Worm (Caenorhabditis elegans): ENCODE measurements around the gene B0198.2.

B0198.2 gene

ce11 chrX:11992778-11993177, 32.8 kb upstream of the B0198.2 start:
- no peak for TF ChIP-seq ama-1 (optimal IDR thresholded peaks at IDR 0.05)
- no peak for TF ChIP-seq F13C5.2 (tag; optimal IDR thresholded peaks at IDR 0.05)
- no peak for TF ChIP-seq tbx-37 (GFP tag; conservative IDR thresholded peaks at IDR 0.05)
- TF ChIP-seq flt-1 (GFP tag; IDR thresholded peaks at IDR 0.05): no peak
- TF ChIP-seq hmbx-1 (tag; optimal IDR thresholded peaks at IDR 0.05): no peak
- no peak for TF ChIP-seq ceh-36 (tag; optimal IDR thresholded peaks at IDR 0.05)
- TF ChIP-seq ets-7 (tag; optimal IDR thresholded peaks at IDR 0.05): no peak
- TF ChIP-seq hnd-1 (tag; optimal IDR thresholded peaks at IDR 0.05): no peak
- no peak for TF ChIP-seq pes-1 (GFP tag; IDR thresholded peaks at IDR 0.05)
- TF ChIP-seq tbx-11 (GFP tag; IDR thresholded peaks at IDR 0.05): no peak

- TF ChIP-seq F13C5.2 (tag; optimal IDR thresholded peaks at IDR 0.05) (no peak), hmbx-1 (tag; optimal IDR thresholded peaks at IDR 0.05) (no peak), pes-1 (GFP tag; IDR thresholded peaks at IDR 0.05) (no peak), ceh-13 (GFP tag; optimal IDR thresholded peaks at IDR 0.05) (no peak), sea-1 (GFP tag; conservative IDR thresholded peaks at IDR 0.05) (no peak), hmg-4 (GFP tag; optimal IDR thresholded peaks at IDR 0.05) (no peak), tbx-11 (GFP tag; IDR thresholded peaks at IDR 0.05) (no peak)
Observed at ce11 chrX:11993327-11993726, 32.2 kb upstream of the B0198.2 start.

ce11 chrX:11994484-11994883, 31.1 kb upstream of the B0198.2 start, which contains the start of gene C49F5.7:
Gene C49F5.7, plus strand, starts transcription at chrX:11994784.
- no peak for TF ChIP-seq hnd-1 (tag; optimal IDR thresholded peaks at IDR 0.05)
- TF ChIP-seq F13C5.2 (tag; optimal IDR thresholded peaks at IDR 0.05): no peak
- TF ChIP-seq pes-1 (GFP tag; IDR thresholded peaks at IDR 0.05): no peak
- TF ChIP-seq hmg-4 (GFP tag; optimal IDR thresholded peaks at IDR 0.05): no peak
- no peak for TF ChIP-seq ceh-13 (GFP tag; optimal IDR thresholded peaks at IDR 0.05)
- no peak for TF ChIP-seq tbx-11 (GFP tag; IDR thresholded peaks at IDR 0.05)
- no peak for TF ChIP-seq tra-4 (tag; optimal IDR thresholded peaks at IDR 0.05)
- no peak for TF ChIP-seq ets-7 (tag; optimal IDR thresholded peaks at IDR 0.05)
- TF ChIP-seq tbx-37 (GFP tag; conservative IDR thresholded peaks at IDR 0.05): no peak
- no peak for TF ChIP-seq scrt-1 (GFP tag; IDR thresholded peaks at IDR 0.05)
- no peak for TF ChIP-seq ama-1 (optimal IDR thresholded peaks at IDR 0.05)

ce11 chrX:11996606-11997005, 28.9 kb upstream of the B0198.2 start:
- no peak for TF ChIP-seq F13C5.2 (tag; optimal IDR thresholded peaks at IDR 0.05)
- TF ChIP-seq tbx-11 (GFP tag; IDR thresholded peaks at IDR 0.05): no peak
- TF ChIP-seq B0310.2 (tag; optimal IDR thresholded peaks at IDR 0.05): no peak
- no peak for TF ChIP-seq tbx-37 (GFP tag; conservative IDR thresholded peaks at IDR 0.05)
- no peak for TF ChIP-seq hmbx-1 (tag; optimal IDR thresholded peaks at IDR 0.05)
- TF ChIP-seq hnd-1 (tag; optimal IDR thresholded peaks at IDR 0.05): no peak
- no peak for TF ChIP-seq sea-1 (GFP tag; conservative IDR thresholded peaks at IDR 0.05)
- TF ChIP-seq tra-4 (tag; optimal IDR thresholded peaks at IDR 0.05): no peak
- TF ChIP-seq ceh-36 (tag; optimal IDR thresholded peaks at IDR 0.05): no peak
- TF ChIP-seq flt-1 (GFP tag; IDR thresholded peaks at IDR 0.05): no peak
- no peak for TF ChIP-seq hmg-4 (GFP tag; optimal IDR thresholded peaks at IDR 0.05)
- TF ChIP-seq ceh-13 (GFP tag; optimal IDR thresholded peaks at IDR 0.05): no peak

- TF ChIP-seq sea-1 (GFP tag; conservative IDR thresholded peaks at IDR 0.05) (no peak), ceh-36 (tag; optimal IDR thresholded peaks at IDR 0.05) (no peak), hmbx-1 (tag; optimal IDR thresholded peaks at IDR 0.05) (no peak), hnd-1 (tag; optimal IDR thresholded peaks at IDR 0.05) (no peak), ama-1 (optimal IDR thresholded peaks at IDR 0.05) (no peak), ets-7 (tag; optimal IDR thresholded peaks at IDR 0.05) (no peak), scrt-1 (GFP tag; IDR thresholded peaks at IDR 0.05) (no peak), ceh-13 (GFP tag; optimal IDR thresholded peaks at IDR 0.05) (no peak)
Observed at ce11 chrX:11999573-11999972, 26.0 kb upstream of the B0198.2 start.

ce11 chrX:12001600-12001999, 23.9 kb upstream of the B0198.2 start:
- TF ChIP-seq aly-1 (tag; optimal IDR thresholded peaks at IDR 0.05): no peak
- no peak for TF ChIP-seq hmg-4 (GFP tag; optimal IDR thresholded peaks at IDR 0.05)
- TF ChIP-seq ceh-36 (tag; optimal IDR thresholded peaks at IDR 0.05): no peak
- no peak for TF ChIP-seq B0310.2 (tag; optimal IDR thresholded peaks at IDR 0.05)
- TF ChIP-seq pes-1 (GFP tag; IDR thresholded peaks at IDR 0.05): no peak
- no peak for TF ChIP-seq scrt-1 (GFP tag; IDR thresholded peaks at IDR 0.05)
- TF ChIP-seq ceh-13 (GFP tag; optimal IDR thresholded peaks at IDR 0.05): no peak
- no peak for TF ChIP-seq tra-4 (tag; optimal IDR thresholded peaks at IDR 0.05)

- no peak for TF ChIP-seq ets-7 (tag; optimal IDR thresholded peaks at IDR 0.05)
- no peak for TF ChIP-seq tra-4 (tag; optimal IDR thresholded peaks at IDR 0.05)
- no peak for TF ChIP-seq F13C5.2 (tag; optimal IDR thresholded peaks at IDR 0.05)
- no peak for TF ChIP-seq ceh-36 (tag; optimal IDR thresholded peaks at IDR 0.05)
- TF ChIP-seq sea-1 (GFP tag; conservative IDR thresholded peaks at IDR 0.05): no peak
- TF ChIP-seq ama-1 (optimal IDR thresholded peaks at IDR 0.05): no peak
- TF ChIP-seq tbx-37 (GFP tag; conservative IDR thresholded peaks at IDR 0.05): no peak
- TF ChIP-seq tbx-11 (GFP tag; IDR thresholded peaks at IDR 0.05): no peak
- no peak for TF ChIP-seq B0310.2 (tag; optimal IDR thresholded peaks at IDR 0.05)
- TF ChIP-seq pes-1 (GFP tag; IDR thresholded peaks at IDR 0.05): no peak
- no peak for TF ChIP-seq hmg-4 (GFP tag; optimal IDR thresholded peaks at IDR 0.05)
- TF ChIP-seq scrt-1 (GFP tag; IDR thresholded peaks at IDR 0.05): no peak
- no peak for TF ChIP-seq flt-1 (GFP tag; IDR thresholded peaks at IDR 0.05)
- no peak for TF ChIP-seq hnd-1 (tag; optimal IDR thresholded peaks at IDR 0.05)
Observed at ce11 chrX:12003969-12004368, 21.6 kb upstream of the B0198.2 start.

ce11 chrX:12004925-12005324, 20.6 kb upstream of the B0198.2 start:
- no peak for TF ChIP-seq ets-7 (tag; optimal IDR thresholded peaks at IDR 0.05)
- TF ChIP-seq tbx-37 (GFP tag; conservative IDR thresholded peaks at IDR 0.05): no peak
- TF ChIP-seq tbx-11 (GFP tag; IDR thresholded peaks at IDR 0.05): no peak
- no peak for TF ChIP-seq sea-1 (GFP tag; conservative IDR thresholded peaks at IDR 0.05)
- no peak for TF ChIP-seq flt-1 (GFP tag; IDR thresholded peaks at IDR 0.05)
- no peak for TF ChIP-seq aly-1 (tag; optimal IDR thresholded peaks at IDR 0.05)
- no peak for TF ChIP-seq hnd-1 (tag; optimal IDR thresholded peaks at IDR 0.05)
- no peak for TF ChIP-seq hmbx-1 (tag; optimal IDR thresholded peaks at IDR 0.05)
- TF ChIP-seq tra-4 (tag; optimal IDR thresholded peaks at IDR 0.05): no peak
- TF ChIP-seq B0310.2 (tag; optimal IDR thresholded peaks at IDR 0.05): no peak
- no peak for TF ChIP-seq pes-1 (GFP tag; IDR thresholded peaks at IDR 0.05)
- TF ChIP-seq ama-1 (optimal IDR thresholded peaks at IDR 0.05): no peak
- no peak for TF ChIP-seq hmg-4 (GFP tag; optimal IDR thresholded peaks at IDR 0.05)
- TF ChIP-seq scrt-1 (GFP tag; IDR thresholded peaks at IDR 0.05): no peak
- no peak for TF ChIP-seq F13C5.2 (tag; optimal IDR thresholded peaks at IDR 0.05)
- TF ChIP-seq ceh-13 (GFP tag; optimal IDR thresholded peaks at IDR 0.05): no peak
- no peak for TF ChIP-seq ceh-36 (tag; optimal IDR thresholded peaks at IDR 0.05)
